Worm (Caenorhabditis elegans): Measurements from ENCODE around the gene F35H12.5.

Gene F35H12.5

DNA sequence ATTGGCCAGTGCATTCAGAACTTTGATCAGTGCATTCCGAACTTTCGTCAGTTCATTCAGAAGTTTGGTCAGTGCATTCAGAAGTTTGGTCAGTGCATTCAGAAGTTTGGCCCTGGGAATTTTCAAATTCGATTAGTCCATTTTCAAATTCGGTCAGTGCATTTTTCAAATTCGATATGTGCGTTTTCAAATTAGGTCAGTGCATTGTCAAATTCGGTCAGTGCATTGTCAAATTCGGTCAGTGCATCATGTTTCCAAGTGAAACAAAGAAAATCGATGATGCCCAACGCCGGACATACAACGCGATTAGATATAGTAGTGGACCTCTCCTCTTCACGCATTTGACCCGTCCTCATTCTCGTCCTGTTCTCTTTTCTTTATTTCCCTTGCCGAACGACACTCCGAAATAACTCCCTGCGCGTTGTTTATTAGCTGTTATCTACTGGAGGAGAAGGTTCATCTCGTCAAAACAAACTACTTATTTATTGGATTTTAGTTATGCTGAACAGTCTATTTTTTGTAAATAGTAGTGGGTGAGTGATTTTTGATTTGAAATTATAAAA, 36.4 kb downstream of the F35H12.5 start, which contains the start of gene apm-3 (continued):
- no peak for TF ChIP-seq ceh-8 (GFP tag; optimal IDR thresholded peaks at IDR 0.05)
- no peak for TF ChIP-seq vab-15 (tag; optimal IDR thresholded peaks at IDR 0.05)
- TF ChIP-seq snpc-4 (tag; optimal IDR thresholded peaks at IDR 0.05), result no peak
- TF ChIP-seq dsc-1 (tag; optimal IDR thresholded peaks at IDR 0.05), result no peak
- TF ChIP-seq hlh-4 (tag; optimal IDR thresholded peaks at IDR 0.05), result no peak
- no peak for TF ChIP-seq Y116A8C.19 (tag; optimal IDR thresholded peaks at IDR 0.05; ENCODE audit: borderline replicate concordance)
- no peak for TF ChIP-seq ceh-88 (GFP tag; IDR thresholded peaks at IDR 0.05)
- no peak for TF ChIP-seq sup-37 (GFP tag; optimal IDR thresholded peaks at IDR 0.05)

DNA sequence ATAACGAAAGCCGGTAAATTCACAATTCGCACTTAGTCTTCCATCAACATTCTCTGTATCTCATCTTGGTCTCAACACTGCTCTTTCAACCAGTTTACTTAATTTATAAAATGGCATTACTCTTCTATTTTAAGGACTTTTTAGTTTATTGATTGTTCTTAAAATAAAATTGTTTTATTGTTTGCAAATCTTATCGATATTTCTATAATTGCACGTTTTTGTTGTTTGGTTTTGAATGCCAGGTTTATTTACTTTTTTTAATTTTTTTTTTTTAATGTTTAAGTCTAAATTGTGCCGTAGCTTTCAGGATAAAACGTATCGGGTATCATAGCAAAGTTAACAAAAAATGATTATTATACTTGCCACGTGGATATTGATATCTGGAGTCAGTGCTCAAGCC, 39.4 kb downstream of the F35H12.5 start, which contains the start of gene chil-10:
Gene chil-10 (plus strand): TSS at position 301 of the 400 bp plus-strand sequence.
- TF ChIP-seq grh-1 (GFP tag; IDR thresholded peaks at IDR 0.05), result no peak

DNA sequence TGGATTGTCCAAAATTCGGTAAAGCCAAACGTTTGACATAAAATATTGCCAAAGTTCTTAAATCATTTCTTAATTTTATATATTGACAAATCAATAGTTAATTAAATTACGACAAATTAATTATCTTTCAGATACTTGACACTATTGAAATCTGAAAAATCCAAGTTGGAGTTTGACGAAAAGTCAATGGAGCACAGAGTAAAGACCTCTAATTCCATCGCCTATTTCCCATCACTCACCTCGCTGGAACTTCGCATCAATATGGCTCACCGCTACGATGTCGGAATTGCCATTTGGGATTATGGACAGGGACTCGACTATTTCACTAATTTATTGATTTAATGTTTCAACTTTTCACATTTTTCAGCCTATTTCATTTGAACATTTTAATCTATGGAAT, 41.9 kb downstream of the F35H12.5 start:
- TF ChIP-seq nhr-12 (tag; optimal IDR thresholded peaks at IDR 0.05), result no peak
- no peak for TF ChIP-seq nhr-77 (tag; optimal IDR thresholded peaks at IDR 0.05)
- no peak for TF ChIP-seq unc-130 (tag; optimal IDR thresholded peaks at IDR 0.05)
- TF ChIP-seq jun-1 (tag; optimal IDR thresholded peaks at IDR 0.05), result no peak

DNA sequence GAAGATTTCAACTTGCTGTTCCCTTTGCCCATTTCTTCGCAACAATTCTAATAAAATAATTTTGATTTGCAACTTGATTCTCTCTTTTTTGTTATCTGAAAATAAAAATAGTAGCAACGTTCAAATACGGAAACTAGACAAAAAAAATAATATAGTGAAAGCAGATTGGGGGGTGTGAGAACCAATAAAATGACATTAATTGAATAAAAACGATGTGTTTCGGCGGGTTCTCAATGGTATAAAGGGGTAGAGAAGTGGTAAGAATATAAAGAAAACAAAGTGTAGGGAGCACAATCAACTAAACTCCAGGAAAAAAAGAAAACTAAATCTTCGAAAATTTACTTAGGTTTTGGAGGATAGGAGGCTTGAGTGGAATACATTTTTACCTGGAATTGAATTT, 45.0 kb downstream of the F35H12.5 start, which contains the start of gene ncs-1:
Gene ncs-1 (minus strand): TSS at position 101 of the 400 bp plus-strand sequence.
- TF ChIP-seq ets-5 (GFP tag; IDR thresholded peaks at IDR 0.05) (no peak), alr-1 (tag; optimal IDR thresholded peaks at IDR 0.05; ENCODE audit: borderline replicate concordance) (no peak), snpc-4 (tag; optimal IDR thresholded peaks at IDR 0.05) (no peak), egl-13 (tag; optimal IDR thresholded peaks at IDR 0.05) (no peak), fos-1 (tag; optimal IDR thresholded peaks at IDR 0.05) (no peak), nhr-19 (GFP tag; conservative IDR thresholded peaks at IDR 0.05) (no peak), ztf-11 (tag; optimal IDR thresholded peaks at IDR 0.05) (no peak), lin-15B (tag; optimal IDR thresholded peaks at IDR 0.05) (no peak), Y116A8C.19 (tag; optimal IDR thresholded peaks at IDR 0.05; ENCODE audit: borderline replicate concordance) (no peak), ceh-63 (GFP tag; optimal IDR thresholded peaks at IDR 0.05) (no peak), jun-1 (tag; optimal IDR thresholded peaks at IDR 0.05) (no peak), unc-98 (GFP tag; IDR thresholded peaks at IDR 0.05) (no peak), pag-3 (tag; optimal IDR thresholded peaks at IDR 0.05; ENCODE audit: borderline replicate concordance, insufficient read depth) (no peak)
